Fruit fly (Drosophila melanogaster): ENCODE data around the gene para.

Gene para

DNA sequence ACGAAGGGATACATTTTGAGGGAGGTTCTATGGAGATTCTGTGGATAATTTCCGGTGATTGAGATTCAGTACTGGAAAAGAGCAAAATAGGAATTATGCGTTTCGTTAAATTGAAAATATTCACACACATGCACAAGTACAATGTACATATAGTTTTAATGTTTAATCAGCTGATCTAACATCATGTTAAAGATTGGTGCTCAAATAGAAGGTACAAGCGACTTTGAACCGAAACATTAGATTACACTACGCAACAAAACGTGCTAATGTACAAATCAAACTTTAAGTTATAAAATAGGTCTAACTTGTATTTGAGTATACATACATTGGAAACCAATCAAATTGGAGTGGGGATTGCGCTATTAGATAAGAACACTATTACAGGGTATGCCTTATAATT, 112.8 kb downstream of the para start (continued):
- no peak for TF ChIP-seq CG14050 (GFP tag; IDR thresholded peaks at IDR 0.05)
- TF ChIP-seq unc-4 (GFP tag; IDR thresholded peaks at IDR 0.05; ENCODE audit: partially characterized antibody): no peak
- no peak for TF ChIP-seq dysf (GFP tag; IDR thresholded peaks at IDR 0.05)
- no peak for TF ChIP-seq fu2 (GFP tag; optimal IDR thresholded peaks at IDR 0.05)
- TF ChIP-seq Tbp (GFP tag; optimal IDR thresholded peaks at IDR 0.05): no peak
- peak; percentile 34 for TF ChIP-seq ATbp (GFP tag; optimal IDR thresholded peaks at IDR 0.05)
- peak; percentile 2 for TF ChIP-seq Asciz (GFP tag; optimal IDR thresholded peaks at IDR 0.05)

DNA sequence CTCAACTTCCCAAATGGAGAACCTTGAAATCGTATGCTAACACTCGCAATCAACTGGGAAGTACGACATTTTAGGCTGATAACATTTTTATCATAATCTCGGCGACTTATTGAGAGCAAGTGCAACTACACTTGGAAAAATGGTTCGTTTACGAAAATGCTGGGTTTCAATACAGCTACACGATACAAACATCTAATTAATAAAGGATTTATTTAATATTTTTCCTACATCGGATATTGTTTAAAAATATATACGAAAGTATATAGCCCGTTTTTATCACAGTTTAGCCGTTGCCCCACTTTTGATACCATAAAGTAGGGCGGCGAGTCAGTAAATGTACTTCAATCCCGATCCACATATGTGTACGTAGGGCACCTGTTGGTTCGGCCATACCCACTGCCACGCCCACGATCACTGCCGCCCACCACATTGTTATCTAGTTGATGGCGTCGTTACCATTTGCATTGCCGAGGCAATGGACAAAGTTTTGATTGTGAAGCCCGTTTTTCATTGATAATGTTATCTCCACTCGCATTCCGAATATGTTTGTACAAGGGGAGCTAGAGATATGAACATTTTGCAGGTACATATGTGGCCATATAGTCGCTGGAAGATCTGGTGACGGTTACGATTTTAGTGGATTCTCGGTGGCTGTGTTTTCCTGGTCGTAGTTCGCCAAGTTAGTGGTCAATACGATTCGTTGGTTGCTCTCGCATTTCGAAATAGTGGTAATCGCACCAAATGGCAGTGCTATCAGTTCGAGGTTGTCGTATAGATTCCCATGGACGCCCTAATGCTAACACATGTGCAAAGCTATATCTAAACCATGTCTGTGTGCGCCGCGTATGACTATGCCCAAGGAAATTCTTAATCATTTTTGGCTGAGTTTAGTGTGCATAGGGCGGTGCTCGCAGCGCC, 118.2 kb downstream of the para start, which contains the start of gene Traf-like:
Gene Traf-like, plus strand, starts transcription at position 596 of the 918 bp plus-strand sequence.
- peak; percentile 23 for TF ChIP-seq phol (tag; optimal IDR thresholded peaks at IDR 0.05)
- TF ChIP-seq CG34376 (GFP tag; optimal IDR thresholded peaks at IDR 0.05): peak; percentile 67
- peak; percentile 63 for TF ChIP-seq dmrt99B (tag; optimal IDR thresholded peaks at IDR 0.05)
- no peak for TF ChIP-seq fru (optimal IDR thresholded peaks at IDR 0.05)
- no peak for TF ChIP-seq CG12071 (GFP tag; optimal IDR thresholded peaks at IDR 0.05)
- no peak for TF ChIP-seq knrl (GFP tag; IDR thresholded peaks at IDR 0.05; ENCODE audit: partially characterized antibody)
- no peak for TF ChIP-seq fd102C (GFP tag; optimal IDR thresholded peaks at IDR 0.05)
- no peak for TF ChIP-seq CG14860 (GFP tag; IDR thresholded peaks at IDR 0.05; ENCODE audit: partially characterized antibody)
- TF ChIP-seq zf30C (GFP tag; optimal IDR thresholded peaks at IDR 0.05): peak; percentile 16
- peak; percentile 29 for TF ChIP-seq Oli (tag; optimal IDR thresholded peaks at IDR 0.05)
- TF ChIP-seq Med (GFP tag): peak; percentile 79
- no peak for TF ChIP-seq CG13123 (GFP tag; optimal IDR thresholded peaks at IDR 0.05)
- TF ChIP-seq Meics (GFP tag; optimal IDR thresholded peaks at IDR 0.05): no peak
- TF ChIP-seq Ravus (GFP tag; IDR thresholded peaks at IDR 0.05): no peak
- TF ChIP-seq twi (tag; optimal IDR thresholded peaks at IDR 0.05): no peak
- TF ChIP-seq B-H2 (GFP tag; optimal IDR thresholded peaks at IDR 0.05): no peak
- TF ChIP-seq pros (GFP tag; optimal IDR thresholded peaks at IDR 0.05): no peak
- TF ChIP-seq ken (GFP tag; IDR thresholded peaks at IDR 0.05): 0 out of 3 replicates have a peak, but pooled peaks have one; percentile 32
- no peak for TF ChIP-seq CG7987 (GFP tag; optimal IDR thresholded peaks at IDR 0.05)
- no peak for TF ChIP-seq Hmx (GFP tag; optimal IDR thresholded peaks at IDR 0.05)
- TF ChIP-seq pho (GFP tag; optimal IDR thresholded peaks at IDR 0.05): no peak
- TF ChIP-seq Lhr (GFP tag; optimal IDR thresholded peaks at IDR 0.05): no peak
- no peak for TF ChIP-seq CG13894 (tag; optimal IDR thresholded peaks at IDR 0.05)
- no peak for TF ChIP-seq CG1832 (GFP tag; optimal IDR thresholded peaks at IDR 0.05)
- no peak for TF ChIP-seq CG6854 (GFP tag; optimal IDR thresholded peaks at IDR 0.05)
- no peak for TF ChIP-seq CG11247 (GFP tag; IDR thresholded peaks at IDR 0.05)
- no peak for TF ChIP-seq vfl (GFP tag; optimal IDR thresholded peaks at IDR 0.05)
- TF ChIP-seq CG6689 (GFP tag; IDR thresholded peaks at IDR 0.05): 0 out of 2 replicates have a peak, but pooled peaks have one; percentile 22
- no peak for TF ChIP-seq CG4424 (GFP tag; optimal IDR thresholded peaks at IDR 0.05)
- no peak for TF ChIP-seq CG13624 (GFP tag; optimal IDR thresholded peaks at IDR 0.05)
- TF ChIP-seq NC2β (GFP tag; optimal IDR thresholded peaks at IDR 0.05): no peak
- peak; percentile 48 for TF ChIP-seq CG1603 (tag; optimal IDR thresholded peaks at IDR 0.05)
- no peak for TF ChIP-seq CG15073 (GFP tag; optimal IDR thresholded peaks at IDR 0.05)
- 0 out of 2 replicates have a peak, but pooled peaks have one; percentile 22 for TF ChIP-seq Awh (GFP tag; IDR thresholded peaks at IDR 0.05)
- no peak for TF ChIP-seq CG10654 (GFP tag; optimal IDR thresholded peaks at IDR 0.05)
- peak; percentile 37; the same call in 1 of the 2 replicates for TF ChIP-seq CG32532 (GFP tag; IDR thresholded peaks at IDR 0.05)
- peak; percentile 23 for TF ChIP-seq CG15269 (tag; optimal IDR thresholded peaks at IDR 0.05)
- peak; percentile 14 for TF ChIP-seq Asciz (GFP tag; optimal IDR thresholded peaks at IDR 0.05)
- no peak for TF ChIP-seq Nf-YA (GFP tag; IDR thresholded peaks at IDR 0.05)
- no peak for TF ChIP-seq ems (GFP tag; optimal IDR thresholded peaks at IDR 0.05)
- no peak for TF ChIP-seq B-H1 (GFP tag; IDR thresholded peaks at IDR 0.05)
- TF ChIP-seq sens (GFP tag): peak; percentile 76

Measured in whole organism, embryonic.